Worm (Caenorhabditis elegans) whole organism, early embryonic: ENCODE measurements around the gene srh-87.

Experiments used
- F13C5.2 ChIP-seq: sonication (generic microtip); optimal IDR thresholded peaks from 2 replicates; lab custom pipeline; 2017; ENCODE audit warnings: mild to moderate bottlenecking, missing genetic modification characterization, inconsistent platforms, missing compliant biosample characterization
- ama-1 ChIP-seq: fragments of 150-350 bp; optimal IDR thresholded peaks from 2 replicates; lab custom pipeline; 2014
- ets-7 ChIP-seq: sonication (generic microtip); optimal IDR thresholded peaks from 2 replicates; lab custom pipeline; 2016; ENCODE audit warnings: missing genotype, missing genetic modification characterization, missing compliant biosample characterization
- flt-1 ChIP-seq: fragments of 200-800 bp; sonication (Bioruptor generic); IDR thresholded peaks from 2 replicates; pipeline ENCODE4 v1.3.6; 2022; ENCODE audit warnings: missing genetic modification characterization, missing compliant biosample characterization
- hnd-1 ChIP-seq: sonication (generic microtip); optimal IDR thresholded peaks from 2 replicates; lab custom pipeline; 2016; ENCODE audit warnings: missing genetic modification characterization, missing compliant biosample characterization
- sea-1 ChIP-seq: fragments of 200-800 bp; sonication (Bioruptor generic); conservative IDR thresholded peaks from 2 replicates; pipeline ENCODE4 v1.3.6; 2022; ENCODE audit warnings: missing genetic modification characterization, missing compliant biosample characterization
- tbx-11 ChIP-seq: fragments of 200-800 bp; sonication (Bioruptor generic); IDR thresholded peaks from 2 replicates; pipeline ENCODE4 v1.3.6; 2022; ENCODE audit warnings: missing genetic modification characterization, missing compliant biosample characterization
- tbx-37 ChIP-seq: fragments of 200-800 bp; sonication (Bioruptor generic); conservative IDR thresholded peaks from 2 replicates; pipeline ENCODE4 v1.3.6; 2022; ENCODE audit warnings: missing genetic modification reagents, missing genetic modification characterization, missing compliant biosample characterization
- tra-4 ChIP-seq: sonication (generic microtip); optimal IDR thresholded peaks from 2 replicates; lab custom pipeline; 2017; ENCODE audit warnings: missing genetic modification characterization, missing compliant biosample characterization

- no peak for TF ChIP-seq ama-1 (lab: Kevin White, UChicago)
- TF ChIP-seq flt-1 (GFP tag; lab: Robert Waterston, UW) = no peak
- TF ChIP-seq ets-7 (tag; lab: Kevin White, UChicago) = no peak
- no peak for TF ChIP-seq F13C5.2
- TF ChIP-seq sea-1 (GFP tag; lab: Robert Waterston, UW) = no peak
- TF ChIP-seq tbx-11 = no peak
- TF ChIP-seq tra-4 (tag; lab: Kevin White, UChicago) = no peak
- no peak for TF ChIP-seq tbx-37 (GFP tag; lab: Robert Waterston, UW)
- TF ChIP-seq hnd-1 (tag; lab: Kevin White, UChicago) = no peak
Measured at ce11 chrV:2927553-2927952, 17.9 kb downstream of the srh-87 start, which contains the start of gene C31B8.12.
